Worm (Caenorhabditis elegans) whole organism, L1 larva: ENCODE data around the gene mxl-3.

ENCODE experiments used
- C16A3.4 ChIP-seq: fragments of 150-350 bp; optimal IDR thresholded peaks from 2 replicates; lab custom pipeline; 2014; ENCODE audit warnings: missing biosample characterization, missing genetic modification characterization
- F16B12.6 ChIP-seq: fragments of 150-350 bp; optimal IDR thresholded peaks from 2 replicates; lab custom pipeline; 2014; ENCODE audit warnings: missing biosample characterization, missing genetic modification characterization
- aha-1 ChIP-seq: fragments of 150-350 bp; optimal IDR thresholded peaks from 2 replicates; lab custom pipeline; 2014; ENCODE audit warnings: missing biosample characterization, missing genetic modification characterization
- alr-1 ChIP-seq: fragments of 200-800 bp; sonication (Bioruptor generic); optimal IDR thresholded peaks from 2 replicates; lab custom pipeline; 2018; ENCODE audit warnings: borderline replicate concordance, mild to moderate bottlenecking, missing genetic modification characterization, missing compliant biosample characterization
- aly-2 ChIP-seq: fragments of 150-350 bp; optimal IDR thresholded peaks from 2 replicates; lab custom pipeline; 2014; ENCODE audit warnings: missing biosample characterization, missing genetic modification characterization
- ama-1 ChIP-seq: fragments of 150-350 bp; optimal IDR thresholded peaks from 2 replicates; lab custom pipeline; 2014
- blmp-1 ChIP-seq: fragments of 150-350 bp; optimal IDR thresholded peaks from 2 replicates; lab custom pipeline; 2014; ENCODE audit warnings: missing biosample characterization, missing genetic modification characterization
- ceh-8 ChIP-seq: fragments of 200-800 bp; sonication (Bioruptor generic); optimal IDR thresholded peaks from 2 replicates; lab custom pipeline; 2018; ENCODE audit warnings: mild to moderate bottlenecking, missing genetic modification characterization, moderate library complexity, missing compliant biosample characterization
- ceh-82 ChIP-seq, 3 experiments: fragments of 150-350 bp in 1 of 3; sonication (generic microtip) in 2 of 3; optimal IDR thresholded peaks; 2 replicates each; lab custom pipeline; 2014 to 2017; ENCODE audit warnings: missing biosample characterization in 3 of 3, missing genetic modification characterization in 3 of 3
- ceh-88 ChIP-seq: fragments of 200-800 bp; sonication (Bioruptor generic); IDR thresholded peaks from 2 replicates; pipeline ENCODE4 v1.3.6; 2022; ENCODE audit warnings: missing genetic modification characterization, missing compliant biosample characterization
- ceh-90 ChIP-seq: sonication (generic microtip); optimal IDR thresholded peaks from 2 replicates; lab custom pipeline; 2016; ENCODE audit warnings: missing genetic modification characterization, missing compliant biosample characterization
- dpl-1 ChIP-seq, 3 experiments: fragments of 150-350 bp in 2 of 3; sonication (generic microtip) in 1 of 3; optimal IDR thresholded peaks; 2 replicates each; lab custom pipeline; 2014 to 2017; ENCODE audit warnings: missing biosample characterization in 3 of 3, missing genetic modification characterization in 3 of 3, missing genetic modification reagents in 3 of 3
- dsc-1 ChIP-seq: sonication (generic microtip); optimal IDR thresholded peaks from 2 replicates; lab custom pipeline; 2016; ENCODE audit warnings: mild to moderate bottlenecking, missing genetic modification characterization, missing compliant biosample characterization
- efl-3 ChIP-seq: fragments of 200-800 bp; sonication (Bioruptor generic); optimal IDR thresholded peaks from 2 replicates; lab custom pipeline; 2018; ENCODE audit warnings: mild to moderate bottlenecking, missing genetic modification characterization, missing compliant biosample characterization
- egl-27 ChIP-seq, 2 experiments: fragments of 150-350 bp in 1 of 2; sonication (generic microtip); optimal IDR thresholded peaks; 3 replicates each; lab custom pipeline; 2017 to 2018; ENCODE audit warnings: missing biosample characterization in 2 of 2, missing genetic modification characterization in 2 of 2, missing genetic modification reagents in 2 of 2
- elt-2 ChIP-seq: sonication (generic microtip); optimal IDR thresholded peaks from 2 replicates; lab custom pipeline; 2016; ENCODE audit warnings: missing genetic modification characterization, mild to moderate bottlenecking, inconsistent platforms, missing compliant biosample characterization, missing genetic modification reagents
- elt-3 ChIP-seq, 6 experiments: fragments of 150-350 bp in 1 of 6; sonication (generic microtip); optimal IDR thresholded peaks; 2 replicates each; lab custom pipeline; 2017 to 2018; ENCODE audit warnings: missing biosample characterization in 6 of 6, missing genetic modification characterization in 6 of 6, inconsistent platforms in 1 of 6
- fkh-8 ChIP-seq: sonication (generic microtip); optimal IDR thresholded peaks from 2 replicates; lab custom pipeline; 2016; ENCODE audit warnings: mild to moderate bottlenecking, missing genetic modification characterization, missing compliant biosample characterization
- fos-1 ChIP-seq: fragments of 150-350 bp; optimal IDR thresholded peaks from 2 replicates; lab custom pipeline; 2014; ENCODE audit warnings: missing biosample characterization, missing genetic modification characterization
- irx-1 ChIP-seq: sonication (generic microtip); optimal IDR thresholded peaks from 2 replicates; lab custom pipeline; 2016; ENCODE audit warnings: missing genetic modification characterization, missing compliant biosample characterization
- isw-1 ChIP-seq: fragments of 200-800 bp; sonication (Bioruptor generic); IDR thresholded peaks from 2 replicates; pipeline ENCODE4 v1.3.6; 2022; ENCODE audit warnings: missing genetic modification characterization, missing compliant biosample characterization
- jun-1 ChIP-seq: fragments of 150-350 bp; optimal IDR thresholded peaks from 2 replicates; lab custom pipeline; 2014; ENCODE audit warnings: missing biosample characterization, missing genetic modification reagents, missing genetic modification characterization
- lin-13 ChIP-seq: fragments of 150-350 bp; optimal IDR thresholded peaks from 2 replicates; lab custom pipeline; 2014; ENCODE audit warnings: missing biosample characterization, missing genetic modification reagents, missing genetic modification characterization
- lin-14 ChIP-seq: fragments of 200-800 bp; sonication (Bioruptor generic); optimal IDR thresholded peaks from 2 replicates; lab custom pipeline; 2018; ENCODE audit warnings: mild to moderate bottlenecking, missing genetic modification characterization, moderate library complexity, missing compliant biosample characterization
- lin-15B ChIP-seq: fragments of 150-350 bp; sonication (generic microtip); optimal IDR thresholded peaks from 3 replicates; lab custom pipeline; 2014; ENCODE audit warnings: missing biosample characterization, missing genetic modification characterization
- lin-35 ChIP-seq, 2 experiments: fragments of 150-350 bp; optimal IDR thresholded peaks; 2 replicates each; lab custom pipeline; 2014; ENCODE audit warnings: missing biosample characterization in 2 of 2, missing genetic modification characterization in 2 of 2, missing genetic modification reagents in 2 of 2
- lin-39 ChIP-seq: fragments of 150-350 bp; optimal IDR thresholded peaks from 2 replicates; lab custom pipeline; 2014; ENCODE audit warnings: missing biosample characterization, missing genetic modification reagents, missing genetic modification characterization
- lsy-2 ChIP-seq, 2 experiments: fragments of 150-350 bp; optimal IDR thresholded peaks; 2 replicates each; lab custom pipeline; 2014; ENCODE audit warnings: missing biosample characterization in 2 of 2, missing genetic modification characterization in 2 of 2
- mef-2 ChIP-seq: fragments of 150-350 bp; optimal IDR thresholded peaks from 2 replicates; lab custom pipeline; 2014; ENCODE audit warnings: missing biosample characterization, missing genetic modification characterization
- mep-1 ChIP-seq: fragments of 150-350 bp; optimal IDR thresholded peaks from 2 replicates; lab custom pipeline; 2014; ENCODE audit warnings: missing biosample characterization, missing genetic modification characterization
- nhr-19 ChIP-seq: fragments of 200-800 bp; sonication (Bioruptor generic); conservative IDR thresholded peaks from 2 replicates; pipeline ENCODE4 v1.3.6; 2022; ENCODE audit warnings: missing genetic modification characterization, missing compliant biosample characterization
- nhr-47 ChIP-seq: sonication (generic microtip); optimal IDR thresholded peaks from 2 replicates; lab custom pipeline; 2016; ENCODE audit warnings: mild to moderate bottlenecking, missing genetic modification characterization, moderate library complexity, missing compliant biosample characterization
- nhr-76 ChIP-seq: sonication (generic microtip); optimal IDR thresholded peaks from 2 replicates; lab custom pipeline; 2017; ENCODE audit warnings: missing biosample characterization, missing genetic modification characterization
- nhr-77 ChIP-seq: fragments of 150-350 bp; optimal IDR thresholded peaks from 2 replicates; lab custom pipeline; 2014; ENCODE audit warnings: missing biosample characterization, missing genetic modification characterization
- nhr-85 ChIP-seq: sonication (generic microtip); peaks from one replicate; lab custom pipeline; 2016; ENCODE audit warnings: missing genetic modification characterization, inconsistent platforms, missing compliant biosample characterization
- nhr-90 ChIP-seq: sonication (generic microtip); optimal IDR thresholded peaks from 2 replicates; lab custom pipeline; 2016; ENCODE audit warnings: mild to moderate bottlenecking, missing genetic modification characterization, missing compliant biosample characterization; ENCODE audit not compliant: poor library complexity
- pqm-1 ChIP-seq: sonication (generic microtip); optimal IDR thresholded peaks from 3 replicates; lab custom pipeline; 2017; ENCODE audit warnings: missing biosample characterization, missing genetic modification characterization
- rnt-1 ChIP-seq: sonication (generic microtip); optimal IDR thresholded peaks from 2 replicates; lab custom pipeline; 2016; ENCODE audit warnings: mild to moderate bottlenecking, missing genetic modification characterization, moderate library complexity, missing compliant biosample characterization
- skn-1 ChIP-seq: fragments of 150-350 bp; optimal IDR thresholded peaks from 2 replicates; lab custom pipeline; 2014; ENCODE audit warnings: missing biosample characterization, missing genetic modification characterization
- snu-23 ChIP-seq: sonication (generic microtip); optimal IDR thresholded peaks from 2 replicates; lab custom pipeline; 2016; ENCODE audit warnings: missing genetic modification characterization, missing compliant biosample characterization
- sox-4 ChIP-seq: sonication (generic microtip); optimal IDR thresholded peaks from 2 replicates; lab custom pipeline; 2016; ENCODE audit warnings: missing genetic modification characterization, missing compliant biosample characterization
- swsn-7 ChIP-seq: sonication (generic microtip); optimal IDR thresholded peaks from 2 replicates; lab custom pipeline; 2016; ENCODE audit warnings: missing genetic modification characterization, missing compliant biosample characterization
- tbx-2 ChIP-seq: sonication (generic microtip); optimal IDR thresholded peaks from 2 replicates; lab custom pipeline; 2016; ENCODE audit warnings: missing genetic modification characterization, missing compliant biosample characterization
- unc-130 ChIP-seq: fragments of 150-350 bp; optimal IDR thresholded peaks from 2 replicates; lab custom pipeline; 2017; ENCODE audit warnings: missing biosample characterization, missing genetic modification characterization, inconsistent platforms
- unc-30 ChIP-seq: sonication (generic microtip); optimal IDR thresholded peaks from 2 replicates; lab custom pipeline; 2017; ENCODE audit warnings: missing biosample characterization, missing genetic modification characterization
- unc-62 ChIP-seq: fragments of 150-350 bp; optimal IDR thresholded peaks from 2 replicates; lab custom pipeline; 2014; ENCODE audit warnings: missing biosample characterization, missing genetic modification reagents, missing genetic modification characterization
- unc-98 ChIP-seq: fragments of 200-800 bp; sonication (Bioruptor generic); IDR thresholded peaks from 2 replicates; pipeline ENCODE4 v1.3.6; 2022; ENCODE audit warnings: missing genetic modification characterization, missing compliant biosample characterization
- zag-1 ChIP-seq: fragments of 150-350 bp; optimal IDR thresholded peaks from 2 replicates; lab custom pipeline; 2014; ENCODE audit warnings: missing biosample characterization, missing genetic modification characterization
- ztf-4 ChIP-seq: fragments of 150-350 bp; optimal IDR thresholded peaks from 2 replicates; lab custom pipeline; 2014; ENCODE audit warnings: missing biosample characterization, missing genetic modification characterization

The mxl-3 gene

DNA sequence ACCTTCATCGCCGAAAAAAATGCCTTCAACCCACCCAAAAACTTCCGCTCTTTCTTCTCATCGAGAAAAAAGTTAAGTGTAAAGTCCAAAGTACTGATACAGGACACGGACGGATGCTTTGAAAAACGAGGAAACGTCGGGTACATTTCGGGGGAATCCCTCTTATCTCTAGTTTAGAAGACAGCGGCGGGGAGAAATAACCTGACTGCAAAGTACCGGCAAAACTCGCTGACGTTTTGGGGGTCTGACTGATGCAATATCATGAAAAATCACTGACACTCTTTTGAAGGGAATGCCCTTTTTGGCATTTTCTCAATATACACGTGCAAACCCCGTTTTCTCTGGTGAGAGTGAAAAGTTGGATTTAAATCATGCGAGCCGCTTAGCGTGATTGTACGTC, 5.9 kb upstream of the mxl-3 start (continued):
- TF ChIP-seq aly-2 = no peak
- TF ChIP-seq nhr-76 = no peak
- peak in 1 of 3 experiments; percentile 4 for TF ChIP-seq ceh-82 (tag; optimal IDR thresholded peaks at IDR 0.05; lab: Kevin White, UChicago)
- TF ChIP-seq isw-1 (GFP tag; lab: Robert Waterston, UW) = no peak
- TF ChIP-seq fkh-8 = no peak
- no peak for TF ChIP-seq pqm-1 (tag; lab: Kevin White, UChicago)
- TF ChIP-seq unc-98 (GFP tag; lab: Robert Waterston, UW) = no peak
- no peak for TF ChIP-seq unc-62 (GFP tag; lab: Kevin White, UChicago)
- TF ChIP-seq unc-130 (tag; lab: Kevin White, UChicago) = no peak
- TF ChIP-seq lin-13 (GFP tag; lab: Kevin White, UChicago) = peak; percentile 38
- TF ChIP-seq jun-1 (tag; lab: Kevin White, UChicago) = peak; percentile 72
- no peak for TF ChIP-seq unc-30 (tag; lab: Kevin White, UChicago)
- peak; percentile 94 for TF ChIP-seq lin-14 (GFP tag; lab: Kevin White, UChicago)
- peak; percentile 80 for TF ChIP-seq snu-23
- TF ChIP-seq F16B12.6 (tag; lab: Kevin White, UChicago) = no peak
- TF ChIP-seq efl-3 (GFP tag; lab: Kevin White, UChicago) = no peak
- peak; percentile 45 for TF ChIP-seq mef-2 (tag; lab: Kevin White, UChicago)
- TF ChIP-seq zag-1 (tag; lab: Kevin White, UChicago) = no peak
- peak; percentile 58 for TF ChIP-seq lin-39 (tag; lab: Kevin White, UChicago)
- TF ChIP-seq ceh-88 (GFP tag; lab: Robert Waterston, UW) = no peak
- TF ChIP-seq nhr-77 (tag; lab: Kevin White, UChicago) = peak; percentile 38
- peak; percentile 23 for TF ChIP-seq skn-1 (tag; lab: Kevin White, UChicago)
- TF ChIP-seq irx-1 (tag; lab: Kevin White, UChicago) = peak; percentile 10
- TF ChIP-seq aha-1 (tag; lab: Kevin White, UChicago) = no peak
- peak; percentile 92 for TF ChIP-seq blmp-1 (tag; lab: Kevin White, UChicago)
- peak; percentile 69 for TF ChIP-seq rnt-1 (tag; lab: Kevin White, UChicago)

DNA sequence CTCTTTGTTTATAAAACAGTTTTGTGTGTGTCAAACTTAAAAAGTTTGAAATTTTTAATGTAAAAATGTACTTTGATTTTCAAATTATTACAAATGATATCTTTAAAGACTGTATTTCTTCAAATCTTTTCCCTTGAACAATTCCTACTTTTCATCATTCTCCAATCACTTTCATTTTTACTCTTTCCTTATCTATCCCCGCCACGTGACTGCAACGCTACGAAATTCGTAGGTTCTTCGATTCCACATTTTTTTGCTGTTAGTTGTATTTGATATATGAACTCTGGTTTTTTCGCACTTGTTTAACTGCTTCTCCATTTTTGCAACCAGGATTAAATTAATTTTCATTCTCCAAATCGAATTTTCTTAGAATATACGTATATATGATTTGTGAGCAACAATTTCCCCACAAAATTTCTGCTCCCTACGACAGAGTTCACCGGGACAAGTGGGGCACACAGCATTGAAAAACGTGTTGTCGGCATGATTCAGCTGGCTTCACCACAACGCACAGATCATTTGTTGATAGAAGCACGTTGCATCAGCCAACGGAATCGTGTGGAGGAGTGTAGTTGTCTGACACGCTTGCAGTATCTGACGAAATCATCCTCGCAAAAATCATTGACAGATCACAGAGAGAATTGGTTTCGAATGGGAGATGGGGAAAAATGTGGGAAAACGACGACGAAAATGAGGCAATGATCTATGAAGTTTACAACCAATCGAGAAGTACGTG, 4.2 kb upstream of the mxl-3 start:
- peak; percentile 25 for TF ChIP-seq C16A3.4 (tag; lab: Kevin White, UChicago)
- peak; percentile 34 for TF ChIP-seq nhr-90 (tag; lab: Kevin White, UChicago)
- TF ChIP-seq ceh-90 (tag; lab: Kevin White, UChicago) = no peak
- peak; percentile 94 for TF ChIP-seq blmp-1 (tag; lab: Kevin White, UChicago)
- TF ChIP-seq elt-2 (tag; lab: Kevin White, UChicago) = peak; percentile 69
- peak; percentile 39 for TF ChIP-seq mep-1
- TF ChIP-seq snu-23 = peak; percentile 62
- peak; percentile 2 for TF ChIP-seq lin-13 (GFP tag; lab: Kevin White, UChicago)
- TF ChIP-seq dsc-1 (tag; lab: Kevin White, UChicago) = peak; percentile 41
- TF ChIP-seq alr-1 = no peak
- TF ChIP-seq egl-27 (tag; optimal IDR thresholded peaks at IDR 0.05; lab: Kevin White, UChicago) = peak in 1 of 2 experiments; percentile 37
- peak; percentile 44 for TF ChIP-seq unc-130 (tag; lab: Kevin White, UChicago)
- TF ChIP-seq lsy-2 (tag; optimal IDR thresholded peaks at IDR 0.05; lab: Kevin White, UChicago) = peak in 1 of 2 experiments; percentile 12
- peak; percentile 85 for TF ChIP-seq rnt-1 (tag; lab: Kevin White, UChicago)
- TF ChIP-seq tbx-2 = peak; percentile 49
- no peak for TF ChIP-seq ceh-8 (GFP tag; lab: Kevin White, UChicago)
- TF ChIP-seq jun-1 (tag; lab: Kevin White, UChicago) = peak; percentile 71
- TF ChIP-seq ama-1 (lab: Kevin White, UChicago) = no peak
- TF ChIP-seq nhr-85 (tag; lab: Kevin White, UChicago) = peak; percentile 90
- peak; percentile 58 for TF ChIP-seq nhr-47 (tag; lab: Kevin White, UChicago)
- TF ChIP-seq efl-3 (GFP tag; lab: Kevin White, UChicago) = no peak
- TF ChIP-seq dpl-1 (GFP tag; optimal IDR thresholded peaks at IDR 0.05; lab: Kevin White, UChicago) = no peak
- TF ChIP-seq lin-35 (GFP tag; optimal IDR thresholded peaks at IDR 0.05; lab: Kevin White, UChicago) = peak in 1 of 2 experiments; percentile 37
- peak; percentile 54 for TF ChIP-seq fkh-8
- TF ChIP-seq fos-1 (tag; lab: Kevin White, UChicago) = no peak
- TF ChIP-seq lin-15B (tag; lab: Kevin White, UChicago) = no peak
- peak; percentile 83 for TF ChIP-seq lin-14 (GFP tag; lab: Kevin White, UChicago)
- no peak for TF ChIP-seq nhr-77 (tag; lab: Kevin White, UChicago)
- no peak for TF ChIP-seq swsn-7
- TF ChIP-seq nhr-19 = peak; percentile 66
- TF ChIP-seq sox-4 = no peak
- TF ChIP-seq ztf-4 = peak; percentile 27
- TF ChIP-seq elt-3 (tag; optimal IDR thresholded peaks at IDR 0.05; lab: Kevin White, UChicago) = peak in 3 of 6 experiments; percentile 32 to 49 (median 44)
- TF ChIP-seq irx-1 (tag; lab: Kevin White, UChicago) = peak; percentile 3
